Fruit fly (Drosophila melanogaster) whole organism, adult: ENCODE results near the gene roq.

ENCODE experiments used
- CG11617 ChIP-seq: fragments of 200-800 bp; sonication (Bioruptor generic); optimal IDR thresholded peaks from 2 replicates; lab custom pipeline; 2017; ENCODE audit warnings: mild to moderate bottlenecking, missing biosample characterization, missing genetic modification reagents, missing genetic modification characterization
- CG12768 ChIP-seq: fragments of 200-800 bp; sonication (Bioruptor generic); optimal IDR thresholded peaks from 2 replicates; lab custom pipeline; 2017; ENCODE audit warnings: missing biosample characterization, missing genetic modification characterization, mild to moderate bottlenecking, moderate library complexity, missing genetic modification reagents
- CG14711 ChIP-seq: fragments of 200-800 bp; sonication (Bioruptor generic); optimal IDR thresholded peaks from 2 replicates; lab custom pipeline; 2018; ENCODE audit warnings: missing biosample characterization, mild to moderate bottlenecking, missing genetic modification characterization, moderate library complexity
- CG1620 ChIP-seq: fragments of 200-800 bp; sonication (Bioruptor generic); optimal IDR thresholded peaks from 2 replicates; lab custom pipeline; 2016; ENCODE audit warnings: missing biosample characterization, missing genetic modification characterization
- CG33017 ChIP-seq: fragments of 200-800 bp; sonication (Bioruptor generic); optimal IDR thresholded peaks from 2 replicates; lab custom pipeline; 2018; ENCODE audit warnings: missing biosample characterization, mild to moderate bottlenecking, missing genetic modification characterization, moderate library complexity
- CG5204 ChIP-seq: fragments of 200-800 bp; sonication (Bioruptor generic); optimal IDR thresholded peaks from 2 replicates; lab custom pipeline; 2016; ENCODE audit warnings: missing biosample characterization, missing genetic modification characterization
- CG7045 ChIP-seq: fragments of 200-800 bp; sonication (Bioruptor generic); optimal IDR thresholded peaks from 2 replicates; lab custom pipeline; 2017; ENCODE audit warnings: missing biosample characterization, mild to moderate bottlenecking, missing genetic modification characterization
- CG7101 ChIP-seq: fragments of 200-800 bp; sonication (Bioruptor generic); optimal IDR thresholded peaks from 2 replicates; lab custom pipeline; 2018; ENCODE audit warnings: missing biosample characterization, mild to moderate bottlenecking, missing genetic modification characterization, moderate library complexity
- Clk ChIP-seq: fragments of 200-800 bp; sonication (Bioruptor generic); optimal IDR thresholded peaks from 2 replicates; lab custom pipeline; 2017; ENCODE audit warnings: missing biosample characterization, missing genetic modification characterization
- Crg-1 ChIP-seq: fragments of 200-800 bp; sonication (Bioruptor generic); optimal IDR thresholded peaks from 2 replicates; lab custom pipeline; 2016; ENCODE audit warnings: missing biosample characterization, missing genetic modification characterization
- Hr96 ChIP-seq: fragments of 200-800 bp; sonication (Bioruptor generic); optimal IDR thresholded peaks from 2 replicates; lab custom pipeline; 2016; ENCODE audit warnings: missing biosample characterization, missing genetic modification characterization
- Mnt ChIP-seq: fragments of 200-800 bp; sonication (Bioruptor generic); optimal IDR thresholded peaks from 2 replicates; lab custom pipeline; 2016; ENCODE audit warnings: missing biosample characterization, mild to moderate bottlenecking, missing genetic modification characterization
- bab1 ChIP-seq: fragments of 200-800 bp; sonication (Bioruptor generic); optimal IDR thresholded peaks from 3 replicates; lab custom pipeline; 2019; ENCODE audit warnings: missing biosample characterization, mild to moderate bottlenecking, missing genetic modification characterization, moderate library complexity
- cic ChIP-seq: fragments of 200-800 bp; sonication (Bioruptor generic); optimal IDR thresholded peaks from 2 replicates; lab custom pipeline; 2017; ENCODE audit warnings: missing biosample characterization, mild to moderate bottlenecking, missing genetic modification characterization, moderate library complexity
- cnc ChIP-seq, 2 experiments: fragments of >200 bp; optimal IDR thresholded peaks; 2 replicates each; lab custom pipeline; 2017
- kay ChIP-seq: fragments of 200-800 bp; sonication (Bioruptor generic); peaks from one replicate; lab custom pipeline; 2016; ENCODE audit warnings: missing biosample characterization, missing genetic modification characterization, borderline replicate concordance
- ovo ChIP-seq: fragments of 200-800 bp; sonication (Bioruptor generic); optimal IDR thresholded peaks from 2 replicates; lab custom pipeline; 2016; ENCODE audit warnings: missing biosample characterization, missing genetic modification characterization
- pad ChIP-seq: fragments of 200-800 bp; sonication (Bioruptor generic); optimal IDR thresholded peaks from 3 replicates; lab custom pipeline; 2017; ENCODE audit warnings: missing biosample characterization, missing genetic modification characterization, mild to moderate bottlenecking, moderate library complexity, missing genetic modification reagents
- tj ChIP-seq: fragments of 200-800 bp; sonication (Bioruptor generic); optimal IDR thresholded peaks from 3 replicates; lab custom pipeline; 2017; ENCODE audit warnings: missing biosample characterization, mild to moderate bottlenecking, missing genetic modification characterization, moderate library complexity
- toe ChIP-seq: fragments of 200-800 bp; sonication (Bioruptor generic); optimal IDR thresholded peaks from 2 replicates; lab custom pipeline; 2016; ENCODE audit warnings: missing biosample characterization, missing genetic modification characterization

Gene roq

DNA sequence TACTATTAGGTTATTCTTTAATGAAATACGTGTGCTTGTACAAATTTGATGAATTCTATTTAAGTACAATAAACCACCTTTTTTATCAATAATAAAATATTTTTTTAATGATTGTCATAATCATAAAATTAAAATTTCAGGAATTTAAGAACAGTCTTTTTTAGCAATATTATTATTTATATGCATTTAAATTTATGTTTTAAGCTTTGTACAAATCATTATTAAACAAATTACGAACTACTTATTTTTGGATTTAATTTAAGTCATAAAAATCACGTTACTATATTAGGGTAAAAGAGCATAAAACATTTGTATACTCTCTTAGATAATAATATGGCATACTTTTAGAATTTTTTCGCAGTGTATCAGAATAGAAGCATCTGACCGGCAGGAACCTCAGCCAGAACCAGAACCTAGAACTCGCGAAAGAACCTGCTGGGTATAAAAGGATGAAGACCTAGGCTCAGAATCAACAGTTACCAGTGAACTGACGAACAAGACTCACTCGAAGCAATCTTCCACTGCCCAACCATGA, 16.2 kb downstream of the roq start, which contains the start of gene Cpr72Ea:
Cpr72Ea (plus strand) TSS at position 485 of the 535 bp plus-strand sequence.
- no peak for TF ChIP-seq cnc (optimal IDR thresholded peaks at IDR 0.05; lab: Kevin White, UChicago)
- TF ChIP-seq tj (GFP tag; lab: Kevin White, UChicago): no peak
- TF ChIP-seq CG33017 (tag; lab: Kevin White, UChicago): no peak
- no peak for TF ChIP-seq CG1620

DNA sequence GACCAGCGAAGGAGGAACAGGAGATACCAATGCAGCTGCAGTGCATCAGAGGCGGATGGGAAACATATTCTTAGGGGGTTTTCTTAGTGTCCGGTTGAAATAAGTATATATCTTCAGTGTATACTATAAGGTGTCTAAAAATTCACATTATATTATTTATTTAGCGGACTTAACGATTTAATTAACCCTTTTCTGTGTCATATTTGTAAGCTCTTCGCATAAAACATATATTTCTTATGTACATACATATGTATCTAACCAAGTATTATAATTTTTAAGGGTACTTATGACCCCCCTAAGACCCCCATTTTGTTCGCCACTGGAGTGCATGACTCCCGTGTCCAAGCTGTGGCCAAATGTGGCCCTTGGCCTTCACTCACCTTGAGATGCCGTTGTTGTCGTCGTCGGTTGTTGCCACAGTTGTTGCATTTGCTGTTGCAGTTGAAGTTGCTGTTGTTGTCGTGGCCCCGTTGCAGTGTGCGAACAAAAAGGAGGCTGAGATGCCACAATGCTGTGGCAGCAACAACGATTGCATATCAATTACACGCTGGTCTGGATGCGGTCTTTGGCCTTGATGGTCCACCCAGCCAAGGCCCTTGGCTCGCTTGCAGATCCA, 17.1 kb downstream of the roq start:
- TF ChIP-seq CG5204 (no peak), CG33017 (tag; lab: Kevin White, UChicago) (no peak), Hr96 (GFP tag; lab: Kevin White, UChicago) (no peak), cnc (optimal IDR thresholded peaks at IDR 0.05; lab: Kevin White, UChicago) (no peak), CG7101 (tag; lab: Kevin White, UChicago) (no peak), CG1620 (no peak), bab1 (GFP tag; lab: Kevin White, UChicago) (no peak), Clk (no peak), ovo (GFP tag; lab: Kevin White, UChicago) (no peak), pad (GFP tag; lab: Kevin White, UChicago) (no peak), toe (no peak), Crg-1 (GFP tag; lab: Kevin White, UChicago) (no peak), CG7045 (no peak)

DNA sequence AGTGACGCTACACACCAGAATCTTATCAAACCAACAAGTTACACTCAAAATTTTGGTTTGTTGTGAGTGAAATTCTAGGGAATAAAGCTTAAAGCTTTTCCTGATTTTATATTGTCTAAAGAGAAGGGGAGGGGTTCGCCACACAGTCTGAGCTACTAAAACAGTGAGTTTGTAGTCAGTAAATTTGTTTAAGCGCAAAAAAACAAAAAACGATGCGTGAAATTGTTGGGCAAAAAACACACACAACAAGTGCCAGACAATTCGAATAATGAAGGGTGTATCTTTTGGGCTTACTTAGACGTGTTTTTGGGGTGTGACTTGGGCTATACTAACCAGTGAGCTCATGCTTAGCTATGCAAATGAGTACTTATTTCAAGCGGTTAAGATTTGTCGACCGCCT, 18.6 kb downstream of the roq start:
- TF ChIP-seq kay (GFP tag; lab: Kevin White, UChicago): peak; percentile 92
- no peak for TF ChIP-seq tj (GFP tag; lab: Kevin White, UChicago)
- TF ChIP-seq CG14711: no peak
- peak; percentile 39 for TF ChIP-seq CG12768 (GFP tag; lab: Kevin White, UChicago)
- TF ChIP-seq bab1 (GFP tag; lab: Kevin White, UChicago): no peak

DNA sequence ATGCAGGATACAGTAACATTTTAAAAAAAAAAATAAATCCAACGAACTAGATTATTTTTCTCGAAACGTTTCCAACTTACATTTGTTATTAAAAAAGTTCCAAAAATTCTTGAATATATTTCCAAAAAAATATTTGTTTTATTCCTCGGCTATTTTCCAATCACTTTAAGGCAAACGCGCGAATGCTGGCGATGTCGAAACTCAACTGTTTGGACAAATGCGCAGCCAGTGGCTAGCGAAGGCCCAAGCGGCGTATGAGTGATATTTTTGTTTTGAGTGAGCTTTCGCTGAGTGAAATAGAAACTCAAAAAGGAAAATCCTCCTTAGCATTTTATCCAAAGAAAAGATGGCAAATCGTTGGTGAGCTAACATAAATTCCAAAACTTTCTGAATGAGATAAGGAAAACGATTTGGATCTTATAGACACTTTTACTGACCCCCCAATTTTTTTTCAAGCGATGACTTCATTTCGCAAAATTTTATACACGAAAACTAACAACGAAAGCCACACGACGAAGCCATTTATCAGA, 19.1 kb downstream of the roq start, which contains the start of gene ringer:
ringer (minus strand) TSS at position 210 of the 530 bp plus-strand sequence.
- TF ChIP-seq Mnt (GFP tag; lab: Kevin White, UChicago): no peak
- peak; percentile 43 for TF ChIP-seq CG33017 (tag; lab: Kevin White, UChicago)

DNA sequence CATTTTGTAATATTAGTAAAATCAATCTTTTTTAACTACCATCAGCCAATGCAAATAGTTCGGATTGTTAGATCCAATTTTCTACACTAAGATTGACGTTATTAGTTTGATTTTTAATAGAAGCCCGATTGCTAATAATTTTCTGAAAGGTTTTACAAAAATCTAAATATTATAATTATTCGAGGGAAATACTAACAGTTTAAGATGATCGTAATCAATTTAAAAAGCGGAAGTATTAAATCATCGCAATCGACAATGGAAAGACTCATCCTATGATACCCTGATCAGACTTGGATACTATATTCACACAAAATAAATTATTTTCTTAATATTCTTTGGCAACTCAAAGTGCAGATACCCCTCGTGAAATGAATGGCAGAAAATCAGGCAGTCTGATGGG, 20.5 kb downstream of the roq start:
- TF ChIP-seq ovo (GFP tag; lab: Kevin White, UChicago) (no peak), CG14711 (no peak), CG11617 (GFP tag; lab: Kevin White, UChicago) (no peak), tj (GFP tag; lab: Kevin White, UChicago) (no peak), Clk (no peak), CG33017 (tag; lab: Kevin White, UChicago) (no peak), cic (GFP tag; lab: Kevin White, UChicago) (no peak), Hr96 (GFP tag; lab: Kevin White, UChicago) (no peak), Crg-1 (GFP tag; lab: Kevin White, UChicago) (no peak), bab1 (GFP tag; lab: Kevin White, UChicago) (no peak), cnc (optimal IDR thresholded peaks at IDR 0.05; lab: Kevin White, UChicago) (no peak), CG1620 (no peak), CG12768 (GFP tag; lab: Kevin White, UChicago) (no peak), pad (GFP tag; lab: Kevin White, UChicago) (no peak), toe (no peak), CG7045 (no peak), Mnt (GFP tag; lab: Kevin White, UChicago) (no peak), kay (GFP tag; lab: Kevin White, UChicago) (no peak), CG5204 (no peak)

DNA sequence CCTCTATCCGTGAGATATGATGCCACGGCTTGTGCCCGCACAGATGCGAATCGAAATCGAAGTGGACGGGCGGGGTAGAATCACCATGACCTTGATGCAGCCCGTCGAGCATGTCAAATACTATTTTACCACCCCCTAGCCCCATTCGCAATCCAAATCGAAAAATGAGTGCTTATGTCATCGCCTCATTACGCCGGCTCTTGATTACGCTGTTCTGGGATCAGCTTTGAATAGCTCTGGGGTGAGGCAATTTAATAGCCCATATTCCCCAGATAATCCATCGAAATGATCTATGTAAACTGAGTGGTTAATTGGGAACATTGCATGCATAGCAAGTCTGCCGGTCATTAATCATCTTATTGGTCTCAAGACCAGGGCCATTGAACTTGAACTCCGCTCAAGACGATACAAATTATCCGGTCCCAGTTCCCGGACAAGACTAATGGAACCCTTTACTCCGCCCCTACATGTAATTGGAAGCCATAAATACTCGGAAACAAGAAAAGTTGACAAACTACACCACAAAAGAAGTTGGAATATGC, 21.1 kb downstream of the roq start:
- TF ChIP-seq bab1 (GFP tag; lab: Kevin White, UChicago): no peak
- TF ChIP-seq CG12768 (GFP tag; lab: Kevin White, UChicago): no peak
- no peak for TF ChIP-seq tj (GFP tag; lab: Kevin White, UChicago)

DNA sequence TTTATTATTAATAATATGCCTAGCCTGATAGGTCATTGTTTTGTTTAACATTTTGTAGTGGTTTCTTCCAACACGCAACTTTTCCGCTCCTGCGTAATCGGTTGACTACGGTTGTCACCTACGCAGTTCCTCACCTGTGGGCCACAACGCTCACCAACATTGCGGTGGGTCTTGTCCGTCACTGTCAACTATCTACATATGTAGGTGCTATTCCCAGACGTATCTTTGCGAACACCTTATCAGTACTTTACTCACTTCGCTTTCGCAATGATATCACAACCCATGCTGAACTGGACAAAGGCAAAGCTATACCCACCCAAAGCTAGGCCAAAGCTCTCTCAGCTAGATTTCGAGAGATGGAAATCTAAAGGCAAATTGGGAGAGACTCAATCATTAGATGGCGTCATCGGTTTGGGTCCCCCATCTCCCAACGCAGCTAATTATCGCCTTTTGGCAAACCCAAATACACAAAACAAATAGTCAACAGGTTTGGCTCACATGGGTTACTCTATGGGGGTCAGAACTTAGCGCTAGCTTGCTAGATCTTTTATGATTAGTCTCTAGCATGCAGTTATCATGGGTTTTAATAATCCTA, 22.1 kb downstream of the roq start:
- TF ChIP-seq CG33017 (tag; lab: Kevin White, UChicago) (peak; percentile 7), tj (GFP tag; lab: Kevin White, UChicago) (no peak), CG12768 (GFP tag; lab: Kevin White, UChicago) (peak; percentile 18), CG7101 (tag; lab: Kevin White, UChicago) (peak; percentile 13), Mnt (GFP tag; lab: Kevin White, UChicago) (peak; percentile 14), kay (GFP tag; lab: Kevin White, UChicago) (peak; percentile 88), pad (GFP tag; lab: Kevin White, UChicago) (no peak)
